Fruit fly (Drosophila melanogaster): ENCODE data around the gene lz.

The lz gene

dm6 chrX:9272830-9273507 is 11.5 kb upstream of the lz start, which contains the start of the genes Cfp1 and Aladin (continued):
- TF ChIP-seq az2 (GFP tag; optimal IDR thresholded peaks at IDR 0.05) (no peak), caup (GFP tag; optimal IDR thresholded peaks at IDR 0.05; ENCODE audit: severe bottlenecking) (no peak), seq (GFP tag; IDR thresholded peaks at IDR 0.05) (no peak), CG9932 (GFP tag; IDR thresholded peaks at IDR 0.05) (no peak), Xbp1 (GFP tag; optimal IDR thresholded peaks at IDR 0.05) (no peak), Gug (GFP tag; IDR thresholded peaks at IDR 0.05) (no peak), CG16863 (GFP tag; optimal IDR thresholded peaks at IDR 0.05) (no peak), HmgD (GFP tag; optimal IDR thresholded peaks at IDR 0.05) (no peak), pum (GFP tag; optimal IDR thresholded peaks at IDR 0.05) (no peak)

dm6 chrX:9281998-9282644 is 2.3 kb upstream of the lz start:
- TF ChIP-seq insv (GFP tag; optimal IDR thresholded peaks at IDR 0.05) (peak; percentile 35 to 90), Awh (GFP tag; IDR thresholded peaks at IDR 0.05) (no peak), kah (GFP tag; optimal IDR thresholded peaks at IDR 0.05) (peak; percentile 39), Elba2 (GFP tag; optimal IDR thresholded peaks at IDR 0.05) (peak; percentile 16), scrt (GFP tag; optimal IDR thresholded peaks at IDR 0.05) (peak; percentile 88), Xbp1 (GFP tag; optimal IDR thresholded peaks at IDR 0.05) (peak; percentile 33)

dm6 chrX:9282783-9283289 is 1.6 kb upstream of the lz start, which contains the start of gene c11.1:
Gene c11.1 (minus strand): TSS chrX:9283117.
- no peak for TF ChIP-seq Atf3 (GFP tag; optimal IDR thresholded peaks at IDR 0.05)
- no peak for TF ChIP-seq BtbVII (GFP tag; optimal IDR thresholded peaks at IDR 0.05)
- TF ChIP-seq p53 (GFP tag; optimal IDR thresholded peaks at IDR 0.05): no peak
- no peak for TF ChIP-seq CG10147 (GFP tag; optimal IDR thresholded peaks at IDR 0.05)
- no peak for TF ChIP-seq gt (GFP tag; IDR thresholded peaks at IDR 0.05)
- TF ChIP-seq Ssrp (tag; optimal IDR thresholded peaks at IDR 0.05): no peak
- TF ChIP-seq slbo (GFP tag; IDR thresholded peaks at IDR 0.05): peak; percentile 56
- no peak for TF ChIP-seq CkIIα-i1 (GFP tag; IDR thresholded peaks at IDR 0.05)
- TF ChIP-seq gce (GFP tag; IDR thresholded peaks at IDR 0.05): no peak
- TF ChIP-seq Hr39 (optimal IDR thresholded peaks at IDR 0.05): no peak
- no peak for TF ChIP-seq CG1647 (GFP tag; optimal IDR thresholded peaks at IDR 0.05)
- TF ChIP-seq Camta (GFP tag; optimal IDR thresholded peaks at IDR 0.05): no peak
- TF ChIP-seq CG12299 (tag; optimal IDR thresholded peaks at IDR 0.05): no peak
- peak; percentile 65 for TF ChIP-seq CG3163 (GFP tag; optimal IDR thresholded peaks at IDR 0.05)
- TF ChIP-seq CG31441 (GFP tag; IDR thresholded peaks at IDR 0.05): no peak
- TF ChIP-seq wor (GFP tag; IDR thresholded peaks at IDR 0.05): no peak
- TF ChIP-seq CG13624 (GFP tag; optimal IDR thresholded peaks at IDR 0.05): peak; percentile 41
- TF ChIP-seq Abd-B (GFP tag; optimal IDR thresholded peaks at IDR 0.05): peak; percentile 88
- TF ChIP-seq psq (GFP tag; optimal IDR thresholded peaks at IDR 0.05): no peak
- TF ChIP-seq z (GFP tag; IDR thresholded peaks at IDR 0.05): no peak
- TF ChIP-seq Adf1 (GFP tag; IDR thresholded peaks at IDR 0.05): 0 out of 2 replicates have a peak, but pooled peaks have one; percentile 19
- no peak for TF ChIP-seq sob (GFP tag; IDR thresholded peaks at IDR 0.05)
- peak; percentile 70 for TF ChIP-seq sd (tag; optimal IDR thresholded peaks at IDR 0.05)
- no peak for TF ChIP-seq CG13296 (GFP tag; optimal IDR thresholded peaks at IDR 0.05)
- TF ChIP-seq row (GFP tag; IDR thresholded peaks at IDR 0.05): peak; percentile 35; the same call in 2 of the 3 replicates
- TF ChIP-seq en (GFP tag; optimal IDR thresholded peaks at IDR 0.05): no peak
- TF ChIP-seq nom (GFP tag; optimal IDR thresholded peaks at IDR 0.05): peak; percentile 28
- TF ChIP-seq tio (GFP tag; optimal IDR thresholded peaks at IDR 0.05): no peak
- peak; percentile 73; the same call in 2 of the 3 replicates for TF ChIP-seq CG2199 (GFP tag; IDR thresholded peaks at IDR 0.05)
- no peak for TF ChIP-seq CG33213 (GFP tag; optimal IDR thresholded peaks at IDR 0.05)
- peak; percentile 45 for TF ChIP-seq CG4617 (GFP tag; optimal IDR thresholded peaks at IDR 0.05; ENCODE audit: borderline replicate concordance)
- peak; percentile 44 for TF ChIP-seq Ets97D (GFP tag; optimal IDR thresholded peaks at IDR 0.05)
- TF ChIP-seq CG14441 (GFP tag; IDR thresholded peaks at IDR 0.05): no peak
- no peak for TF ChIP-seq ham (GFP tag; IDR thresholded peaks at IDR 0.05)

All from whole organism, embryonic.